Fruit fly (Drosophila melanogaster): ENCODE measurements around the gene spn-A.

The spn-A gene

DNA sequence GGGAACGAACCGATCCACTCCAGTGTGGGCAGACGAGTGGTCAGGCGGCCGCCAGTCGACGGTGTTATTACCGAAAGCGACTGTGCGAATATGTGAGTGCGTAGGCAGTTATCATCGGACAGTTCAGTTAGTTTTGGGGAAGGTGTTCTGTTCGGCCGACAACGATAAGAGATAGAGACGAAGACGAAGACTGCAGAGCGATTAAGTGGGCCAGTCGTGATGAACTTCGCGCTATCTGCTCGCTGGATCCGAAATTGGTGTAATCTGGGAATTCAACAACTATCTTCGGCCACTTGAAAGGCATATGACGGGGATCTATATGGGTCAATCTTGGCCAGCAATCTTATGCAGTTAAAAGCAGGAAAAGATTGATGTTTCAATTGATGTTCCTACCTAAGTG lies 46.7 kb downstream of the spn-A start, which contains the start of gene CG7912:
CG7912 (minus strand) TSS at position 17 of the 400 bp plus-strand sequence.
- no peak for TF ChIP-seq CG12768 (GFP tag; optimal IDR thresholded peaks at IDR 0.05)
- no peak for TF ChIP-seq Clk (GFP tag; optimal IDR thresholded peaks at IDR 0.05)
- no peak for TF ChIP-seq CG11617 (GFP tag; optimal IDR thresholded peaks at IDR 0.05)
- no peak for TF ChIP-seq tj (GFP tag; optimal IDR thresholded peaks at IDR 0.05)
- no peak for TF ChIP-seq Mnt (GFP tag; optimal IDR thresholded peaks at IDR 0.05)
- TF ChIP-seq CG7045 (GFP tag; optimal IDR thresholded peaks at IDR 0.05) = no peak
- TF ChIP-seq CG14711 (tag; optimal IDR thresholded peaks at IDR 0.05) = no peak
- no peak for TF ChIP-seq Crg-1 (GFP tag; optimal IDR thresholded peaks at IDR 0.05)
- no peak for TF ChIP-seq ovo (GFP tag; optimal IDR thresholded peaks at IDR 0.05)

dm6 chr3R:30005332-30005979 lies 50.4 kb downstream of the spn-A start:
- TF ChIP-seq pad (GFP tag; optimal IDR thresholded peaks at IDR 0.05) (no peak), CG12768 (GFP tag; optimal IDR thresholded peaks at IDR 0.05) (no peak), ovo (GFP tag; optimal IDR thresholded peaks at IDR 0.05) (no peak), CG7101 (tag; optimal IDR thresholded peaks at IDR 0.05) (no peak), CG33017 (tag; optimal IDR thresholded peaks at IDR 0.05) (no peak), kay (GFP tag; ENCODE audit: borderline replicate concordance) (no peak), cic (GFP tag; optimal IDR thresholded peaks at IDR 0.05) (no peak), Clk (GFP tag; optimal IDR thresholded peaks at IDR 0.05) (no peak), Hr96 (GFP tag; optimal IDR thresholded peaks at IDR 0.05) (no peak), tj (GFP tag; optimal IDR thresholded peaks at IDR 0.05) (no peak), toe (GFP tag; optimal IDR thresholded peaks at IDR 0.05) (no peak), CG7045 (GFP tag; optimal IDR thresholded peaks at IDR 0.05) (no peak)

Measured in whole organism, adult.